Fruit fly (Drosophila melanogaster): ENCODE measurements around the gene Smn.

The Smn gene

DNA sequence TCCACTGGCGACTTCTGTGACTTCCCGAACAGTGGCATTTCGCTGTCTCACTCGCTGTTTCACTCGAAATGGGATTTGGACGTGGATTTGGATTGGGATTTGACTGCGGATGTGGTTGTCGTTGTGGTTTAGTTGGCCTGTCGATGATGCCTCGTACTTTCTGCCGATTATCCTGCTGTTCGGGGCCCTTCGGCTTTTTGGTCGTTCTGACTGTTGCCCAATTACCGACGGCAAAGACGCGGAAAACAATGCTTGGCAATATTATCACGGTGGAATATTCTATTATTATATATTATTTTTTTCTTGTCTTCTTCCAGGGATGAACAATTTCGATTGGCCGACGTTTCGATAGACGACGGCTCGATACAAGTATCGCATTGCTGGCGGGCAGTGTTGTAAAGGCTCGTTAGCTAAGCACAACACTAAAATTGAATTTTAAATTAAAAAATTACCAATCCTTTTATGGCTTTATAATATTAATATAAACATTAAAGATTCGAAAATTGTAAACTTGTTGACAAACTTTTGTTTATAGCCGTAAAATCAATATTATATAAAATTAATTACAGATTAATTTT is 33.9 kb upstream of the Smn start, which contains the start of gene Mo25 (continued):
- TF ChIP-seq pfk (GFP tag; optimal IDR thresholded peaks at IDR 0.05) (peak; percentile 23), Hsf (GFP tag; optimal IDR thresholded peaks at IDR 0.05) (no peak), CG4360 (GFP tag; IDR thresholded peaks at IDR 0.05) (no peak), CG32767 (GFP tag; IDR thresholded peaks at IDR 0.05) (no peak), ken (GFP tag; IDR thresholded peaks at IDR 0.05) (no peak), CG14667 (GFP tag; IDR thresholded peaks at IDR 0.05) (no peak), sima (GFP tag; optimal IDR thresholded peaks at IDR 0.05) (no peak), CG16813 (GFP tag; IDR thresholded peaks at IDR 0.05; ENCODE audit: partially characterized antibody) (peak; percentile 69), CG7839 (tag; optimal IDR thresholded peaks at IDR 0.05) (peak; percentile 51), Camta (GFP tag; optimal IDR thresholded peaks at IDR 0.05) (no peak), Mad (GFP tag; optimal IDR thresholded peaks at IDR 0.05) (no peak), CG18011 (GFP tag; optimal IDR thresholded peaks at IDR 0.05) (no peak), CG10321 (GFP tag; IDR thresholded peaks at IDR 0.05) (no peak; the same call in 1 of the 2 replicates), HLH54F (GFP tag; optimal IDR thresholded peaks at IDR 0.05) (peak; percentile 13), D19A (tag; optimal IDR thresholded peaks at IDR 0.05) (peak; percentile 34), CG3838 (GFP tag; optimal IDR thresholded peaks at IDR 0.05) (no peak), zf30C (GFP tag; optimal IDR thresholded peaks at IDR 0.05) (no peak), ind (GFP tag; optimal IDR thresholded peaks at IDR 0.05) (peak; percentile 40), hbn (GFP tag; IDR thresholded peaks at IDR 0.05; ENCODE audit: partially characterized antibody) (peak; percentile 79), az2 (GFP tag; optimal IDR thresholded peaks at IDR 0.05) (peak; percentile 52), peb (GFP tag; IDR thresholded peaks at IDR 0.05) (no peak), HHEX (GFP tag; optimal IDR thresholded peaks at IDR 0.05) (no peak), CG1603 (tag; optimal IDR thresholded peaks at IDR 0.05) (peak; percentile 49), bab2 (GFP tag; optimal IDR thresholded peaks at IDR 0.05) (no peak), CG14860 (GFP tag; IDR thresholded peaks at IDR 0.05; ENCODE audit: partially characterized antibody) (peak; percentile 46; the same call in 2 of the 3 replicates), fd3F (GFP tag; optimal IDR thresholded peaks at IDR 0.05) (peak; percentile 28), Lim3 (GFP tag; IDR thresholded peaks at IDR 0.05) (no peak), Myb (GFP tag; optimal IDR thresholded peaks at IDR 0.05) (peak; percentile 46), BEAF-32 (GFP tag; optimal IDR thresholded peaks at IDR 0.05) (peak; percentile 79), lola (GFP tag; optimal IDR thresholded peaks at IDR 0.05) (no peak), odd (GFP tag; optimal IDR thresholded peaks at IDR 0.05) (no peak), bcd (GFP tag; optimal IDR thresholded peaks at IDR 0.05) (no peak), Trl (optimal IDR thresholded peaks at IDR 0.05) (no peak), Trl (GFP tag; optimal IDR thresholded peaks at IDR 0.05) (no peak), toy (GFP tag; IDR thresholded peaks at IDR 0.05) (no peak), hth (optimal IDR thresholded peaks at IDR 0.05) (no peak), CG9876 (GFP tag; optimal IDR thresholded peaks at IDR 0.05) (no peak), disco-r (GFP tag; optimal IDR thresholded peaks at IDR 0.05) (no peak), Dll (GFP tag; IDR thresholded peaks at IDR 0.05; ENCODE audit: partially characterized antibody) (peak; percentile 79), sr (GFP tag; IDR thresholded peaks at IDR 0.05) (no peak), CG16779 (GFP tag; IDR thresholded peaks at IDR 0.05) (no peak), wor (GFP tag; IDR thresholded peaks at IDR 0.05) (no peak), CG9215 (GFP tag; IDR thresholded peaks at IDR 0.05) (no peak), CG13424 (tag; optimal IDR thresholded peaks at IDR 0.05) (peak; percentile 29), CG1233 (GFP tag; optimal IDR thresholded peaks at IDR 0.05) (no peak), CG15514 (GFP tag; optimal IDR thresholded peaks at IDR 0.05) (peak; percentile 65), dan (GFP tag; IDR thresholded peaks at IDR 0.05) (no peak), onecut (GFP tag; IDR thresholded peaks at IDR 0.05) (peak; percentile 29; the same call in 1 of the 2 replicates), lov (optimal IDR thresholded peaks at IDR 0.05) (no peak), lov (GFP tag; IDR thresholded peaks at IDR 0.05) (no peak), tx (GFP tag; optimal IDR thresholded peaks at IDR 0.05) (no peak), CG31224 (GFP tag; IDR thresholded peaks at IDR 0.05) (0 out of 2 replicates have a peak, but pooled peaks have one; percentile 17)

All from whole organism, embryonic.